Fruit fly (Drosophila melanogaster) whole organism, embryonic: ENCODE measurements around the gene Idh3g.
A peak's percentile ranks its signal among the peaks of the same experiment; 100 is the strongest.

ENCODE experiments used
- CG10979 ChIP-seq: fragments of 200-800 bp; sonication (Bioruptor generic); optimal IDR thresholded peaks from 2 replicates; lab custom pipeline; 2018; ENCODE audit warnings: missing biosample characterization, mild to moderate bottlenecking, missing genetic modification characterization, moderate library complexity
- CG11695 ChIP-seq: fragments of 200-800 bp; sonication (Bioruptor generic); IDR thresholded peaks from 3 replicates; pipeline ENCODE4 v1.3.6; 2022; ENCODE audit warnings: missing biosample characterization, missing genetic modification characterization
- CG12155 ChIP-seq: fragments of 200-800 bp; sonication (Bioruptor generic); optimal IDR thresholded peaks from 3 replicates; lab custom pipeline; 2016; ENCODE audit warnings: missing biosample characterization, missing genetic modification characterization
- CG12299 ChIP-seq: fragments of 200-800 bp; sonication (Bioruptor generic); optimal IDR thresholded peaks from 2 replicates; lab custom pipeline; 2018; ENCODE audit warnings: missing biosample characterization, mild to moderate bottlenecking, missing genetic modification characterization
- CG12659 ChIP-seq: fragments of 200-800 bp; sonication (Bioruptor generic); optimal IDR thresholded peaks from 3 replicates; lab custom pipeline; 2017; ENCODE audit warnings: mild to moderate bottlenecking, missing biosample characterization, missing genetic modification reagents, missing genetic modification characterization
- CG1603 ChIP-seq: fragments of 200-800 bp; sonication (Bioruptor generic); optimal IDR thresholded peaks from 2 replicates; lab custom pipeline; 2019; ENCODE audit warnings: missing biosample characterization, mild to moderate bottlenecking, missing genetic modification characterization, moderate library complexity
- CG16813 ChIP-seq: fragments of 200-800 bp; sonication (Bioruptor generic); IDR thresholded peaks from 3 replicates; pipeline ENCODE4 v1.3.6; 2022; ENCODE audit warnings: missing biosample characterization, missing genetic modification characterization; ENCODE audit not compliant: partially characterized antibody
- CG18764 ChIP-seq: fragments of 200-800 bp; sonication (Bioruptor generic); optimal IDR thresholded peaks from 3 replicates; lab custom pipeline; 2016; ENCODE audit warnings: missing biosample characterization, missing genetic modification characterization
- CG31365 ChIP-seq: fragments of 200-800 bp; sonication (Bioruptor generic); optimal IDR thresholded peaks from 2 replicates; lab custom pipeline; 2018; ENCODE audit warnings: missing biosample characterization, mild to moderate bottlenecking, missing genetic modification characterization
- CG33213 ChIP-seq: fragments of 200-800 bp; sonication (Bioruptor generic); optimal IDR thresholded peaks from 3 replicates; lab custom pipeline; 2016; ENCODE audit warnings: missing biosample characterization, missing genetic modification characterization
- CG3847 ChIP-seq: fragments of 200-800 bp; sonication (Bioruptor generic); IDR thresholded peaks from 2 replicates; pipeline ENCODE4 v1.3.6; 2022; ENCODE audit warnings: missing biosample characterization, missing genetic modification characterization
- CG4707 ChIP-seq: fragments of 200-800 bp; sonication (Bioruptor generic); optimal IDR thresholded peaks from 2 replicates; lab custom pipeline; 2018; ENCODE audit warnings: missing biosample characterization, mild to moderate bottlenecking, missing genetic modification characterization, moderate library complexity
- CG4820 ChIP-seq: fragments of 200-800 bp; sonication (Bioruptor generic); optimal IDR thresholded peaks from 3 replicates; lab custom pipeline; 2016; ENCODE audit warnings: missing biosample characterization, missing genetic modification characterization
- CG5953 ChIP-seq: fragments of 200-800 bp; sonication (Bioruptor generic); IDR thresholded peaks from 2 replicates; pipeline ENCODE4 v1.3.6; 2022; ENCODE audit warnings: missing biosample characterization, missing genetic modification characterization
- CG8089 ChIP-seq: fragments of 200-800 bp; sonication (Bioruptor generic); optimal IDR thresholded peaks from 3 replicates; lab custom pipeline; 2016; ENCODE audit warnings: missing biosample characterization, missing genetic modification characterization
- CG8281 ChIP-seq: fragments of 200-800 bp; sonication (Bioruptor generic); optimal IDR thresholded peaks from 2 replicates; lab custom pipeline; 2018; ENCODE audit warnings: missing biosample characterization, mild to moderate bottlenecking, missing genetic modification characterization, moderate library complexity
- CG9609 ChIP-seq: fragments of 200-800 bp; sonication (Bioruptor generic); optimal IDR thresholded peaks from 3 replicates; lab custom pipeline; 2016; ENCODE audit warnings: missing biosample characterization, missing genetic modification characterization
- CG9727 ChIP-seq: fragments of 200-800 bp; sonication (Bioruptor generic); optimal IDR thresholded peaks from 3 replicates; lab custom pipeline; 2017; ENCODE audit warnings: missing biosample characterization, mild to moderate bottlenecking, missing genetic modification characterization
- D19A ChIP-seq: fragments of 200-800 bp; optimal IDR thresholded peaks from 3 replicates; lab custom pipeline; 2019; ENCODE audit warnings: missing biosample characterization, mild to moderate bottlenecking, missing genetic modification characterization, moderate library complexity
- Ets97D ChIP-seq: fragments of 200-800 bp; sonication (Bioruptor generic); optimal IDR thresholded peaks from 3 replicates; lab custom pipeline; 2016; ENCODE audit warnings: missing biosample characterization, missing genetic modification characterization
- Fer1 ChIP-seq: fragments of 200-800 bp; sonication (Bioruptor generic); optimal IDR thresholded peaks from 2 replicates; lab custom pipeline; 2017; ENCODE audit warnings: missing biosample characterization, mild to moderate bottlenecking, missing genetic modification characterization
- Hmx ChIP-seq: fragments of 200-800 bp; sonication (Bioruptor generic); optimal IDR thresholded peaks from 2 replicates; lab custom pipeline; 2016; ENCODE audit warnings: missing biosample characterization, missing genetic modification characterization
- MBD-R2 ChIP-seq: fragments of 200-800 bp; sonication (Bioruptor generic); IDR thresholded peaks from 2 replicates; pipeline ENCODE4 v1.3.6; 2022; ENCODE audit warnings: missing biosample characterization, missing genetic modification characterization
- Med ChIP-seq: fragments of 200-800 bp; sonication (Bioruptor generic); peaks from one replicate; lab custom pipeline; 2016; ENCODE audit warnings: missing biosample characterization, missing genetic modification characterization, mild to moderate bottlenecking, inconsistent platforms, moderate library complexity
- Myb ChIP-seq: fragments of 200-800 bp; sonication (Bioruptor generic); optimal IDR thresholded peaks from 2 replicates; lab custom pipeline; 2016; ENCODE audit warnings: missing biosample characterization, missing genetic modification characterization
- Oaz ChIP-seq: fragments of 200-800 bp; sonication (Bioruptor generic); IDR thresholded peaks from 2 replicates; pipeline ENCODE4 v1.3.6; 2022; ENCODE audit warnings: missing biosample characterization, missing genetic modification characterization
- PHDP ChIP-seq: fragments of 200-800 bp; sonication (Bioruptor generic); optimal IDR thresholded peaks from 3 replicates; lab custom pipeline; 2018; ENCODE audit warnings: missing biosample characterization, mild to moderate bottlenecking, missing genetic modification characterization, moderate library complexity
- Ptx1 ChIP-seq: fragments of 200-800 bp; sonication (Bioruptor generic); IDR thresholded peaks from 2 replicates; pipeline ENCODE4 v1.3.6; 2022; ENCODE audit warnings: missing biosample characterization, missing genetic modification characterization
- Scr ChIP-seq: fragments of 200-800 bp; sonication (Bioruptor generic); IDR thresholded peaks from 2 replicates; pipeline ENCODE4 v1.3.6; 2022; ENCODE audit warnings: missing biosample characterization, missing genetic modification characterization; ENCODE audit not compliant: partially characterized antibody
- ase ChIP-seq: fragments of 200-800 bp; sonication (Bioruptor generic); IDR thresholded peaks from 3 replicates; pipeline ENCODE4 v1.3.6; 2022; ENCODE audit warnings: missing biosample characterization, missing genetic modification characterization
- bsh ChIP-seq, 2 experiments: fragments of 200-800 bp; sonication (Bioruptor generic); optimal IDR thresholded peaks; 2 replicates each; lab custom pipeline; 2017 to 2018; ENCODE audit warnings: mild to moderate bottlenecking in 2 of 2, missing biosample characterization in 2 of 2, missing genetic modification characterization in 2 of 2, moderate library complexity in 1 of 2
- btn ChIP-seq: fragments of 200-800 bp; sonication (Bioruptor generic); optimal IDR thresholded peaks from 2 replicates; lab custom pipeline; 2016; ENCODE audit warnings: missing biosample characterization, missing genetic modification characterization
- cato ChIP-seq: fragments of 200-800 bp; sonication (Bioruptor generic); optimal IDR thresholded peaks from 2 replicates; lab custom pipeline; 2016; ENCODE audit warnings: missing biosample characterization, missing genetic modification characterization, borderline replicate concordance
- caup ChIP-seq: fragments of 200-800 bp; sonication (Bioruptor generic); optimal IDR thresholded peaks from 3 replicates; lab custom pipeline; 2017; ENCODE audit warnings: missing biosample characterization, mild to moderate bottlenecking, missing genetic modification characterization, moderate library complexity; ENCODE audit not compliant: severe bottlenecking
- crp ChIP-seq, 2 experiments: fragments of 200-800 bp; sonication (Bioruptor generic); optimal IDR thresholded peaks; 2 replicates in 1 of 2; 3 replicates in 1 of 2; lab custom pipeline; 2017; ENCODE audit warnings: missing biosample characterization in 2 of 2, missing genetic modification characterization in 2 of 2, mild to moderate bottlenecking in 1 of 2, moderate library complexity in 1 of 2
- dati ChIP-seq: fragments of 200-800 bp; sonication (Bioruptor generic); IDR thresholded peaks from 2 replicates; pipeline ENCODE4 v1.3.6; 2022; ENCODE audit warnings: missing biosample characterization, missing genetic modification characterization
- fd3F ChIP-seq: fragments of 200-800 bp; sonication (Bioruptor generic); optimal IDR thresholded peaks from 2 replicates; lab custom pipeline; 2018; ENCODE audit warnings: missing biosample characterization, mild to moderate bottlenecking, missing genetic modification characterization, moderate library complexity
- fu2 ChIP-seq: fragments of 200-800 bp; sonication (Bioruptor generic); optimal IDR thresholded peaks from 2 replicates; lab custom pipeline; 2016; ENCODE audit warnings: missing biosample characterization, missing genetic modification characterization
- gro ChIP-seq: fragments of 200-800 bp; sonication (Bioruptor generic); optimal IDR thresholded peaks from 2 replicates; lab custom pipeline; 2016; ENCODE audit warnings: missing biosample characterization, missing genetic modification characterization
- gsb-n ChIP-seq: fragments of 200-800 bp; sonication (Bioruptor generic); optimal IDR thresholded peaks from 3 replicates; lab custom pipeline; 2018; ENCODE audit warnings: missing biosample characterization, mild to moderate bottlenecking, missing genetic modification characterization
- inv ChIP-seq: fragments of 200-800 bp; sonication (Bioruptor generic); IDR thresholded peaks from 2 replicates; pipeline ENCODE4 v1.3.6; 2022; ENCODE audit warnings: missing biosample characterization, missing genetic modification characterization; ENCODE audit not compliant: partially characterized antibody
- nau ChIP-seq: fragments of 200-800 bp; sonication (Bioruptor generic); optimal IDR thresholded peaks from 3 replicates; lab custom pipeline; 2017; ENCODE audit warnings: missing biosample characterization, mild to moderate bottlenecking, missing genetic modification characterization, missing genetic modification reagents
- org-1 ChIP-seq: fragments of 200-800 bp; sonication (Bioruptor generic); optimal IDR thresholded peaks from 2 replicates; lab custom pipeline; 2017; ENCODE audit warnings: missing biosample characterization, missing genetic modification characterization
- run ChIP-seq: fragments of 200-800 bp; sonication (Bioruptor generic); optimal IDR thresholded peaks from 3 replicates; lab custom pipeline; 2018; ENCODE audit warnings: missing biosample characterization, mild to moderate bottlenecking, missing genetic modification characterization
- sc ChIP-seq, 3 experiments: fragments of >200 bp in 2 of 3; fragments of 200-800 bp in 1 of 3; sonication (Bioruptor generic) in 1 of 3; optimal IDR thresholded peaks; 2 replicates in 2 of 3; 3 replicates in 1 of 3; lab custom pipeline; 2017; ENCODE audit warnings: mild to moderate bottlenecking in 1 of 3, missing biosample characterization in 1 of 3, missing genetic modification characterization in 1 of 3, missing genetic modification reagents in 1 of 3
- sob ChIP-seq: fragments of 200-800 bp; sonication (Bioruptor generic); IDR thresholded peaks from 2 replicates; pipeline ENCODE4 v1.3.6; 2022; ENCODE audit warnings: missing biosample characterization, missing genetic modification characterization
- trem ChIP-seq: fragments of 200-800 bp; optimal IDR thresholded peaks from 3 replicates; lab custom pipeline; 2019; ENCODE audit warnings: missing biosample characterization, mild to moderate bottlenecking, missing genetic modification characterization, moderate library complexity
- twi ChIP-seq: fragments of 200-800 bp; optimal IDR thresholded peaks from 2 replicates; lab custom pipeline; 2019; ENCODE audit warnings: missing biosample characterization, mild to moderate bottlenecking, missing genetic modification characterization, moderate library complexity
- zfh1 ChIP-seq: fragments of 200-800 bp; sonication (Bioruptor generic); IDR thresholded peaks from 3 replicates; pipeline ENCODE4 v1.3.6; 2022; ENCODE audit warnings: missing biosample characterization, missing genetic modification characterization

Idh3g gene

DNA sequence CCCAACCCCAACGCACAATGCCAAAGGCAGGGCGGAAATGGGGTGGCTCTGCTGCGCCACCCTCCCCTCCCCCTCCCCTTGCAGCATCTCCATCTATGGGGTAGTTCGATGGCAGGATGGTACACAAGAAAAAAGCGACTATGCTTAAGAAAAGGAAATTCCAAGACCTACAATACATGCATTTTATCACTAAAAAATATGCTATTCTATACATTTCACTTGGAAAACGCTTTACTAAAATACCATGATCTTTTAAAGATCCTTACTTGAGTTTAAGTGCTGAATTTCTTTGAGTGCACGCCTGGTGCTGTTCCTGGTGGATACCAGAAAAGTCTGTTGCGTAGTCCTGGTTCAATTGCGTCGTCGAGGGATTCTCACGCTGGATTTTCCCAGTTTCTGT, 49.6 kb upstream of the Idh3g start (continued):
- TF ChIP-seq CG12155 (GFP tag; lab: Kevin White, UChicago) (peak; percentile 11), CG11695 (GFP tag; lab: Robert Waterston, UW) (peak; percentile 56; the same call in 2 of the 3 replicates), sc (optimal IDR thresholded peaks at IDR 0.05; lab: Kevin White, UChicago) (no peak), sc (GFP tag; optimal IDR thresholded peaks at IDR 0.05; lab: Kevin White, UChicago) (peak; percentile 63), trem (tag; lab: Kevin White, UChicago) (peak; percentile 38), btn (GFP tag; lab: Kevin White, UChicago) (peak; percentile 47), MBD-R2 (GFP tag; lab: Robert Waterston, UW) (peak; percentile 34; the same call in 1 of the 2 replicates), gro (no peak), CG16813 (GFP tag; lab: Robert Waterston, UW) (no peak), CG33213 (GFP tag; lab: Kevin White, UChicago) (peak; percentile 18), Myb (GFP tag; lab: Kevin White, UChicago) (peak; percentile 46), org-1 (peak; percentile 62), cato (GFP tag; lab: Kevin White, UChicago) (peak; percentile 39), gsb-n (peak; percentile 41), dati (GFP tag; lab: Robert Waterston, UW) (no peak), Oaz (0 out of 2 replicates have a peak, but pooled peaks have one; percentile 11), CG1603 (tag; lab: Kevin White, UChicago) (peak; percentile 57), bsh (GFP tag; optimal IDR thresholded peaks at IDR 0.05; lab: Kevin White, UChicago) (peak in 1 of 2 experiments; percentile 84), Hmx (no peak), CG9727 (GFP tag; lab: Kevin White, UChicago) (peak; percentile 56), CG9609 (GFP tag; lab: Kevin White, UChicago) (peak; percentile 55), PHDP (tag; lab: Kevin White, UChicago) (peak; percentile 72), fd3F (GFP tag; lab: Kevin White, UChicago) (peak; percentile 35), sob (GFP tag; lab: Robert Waterston, UW) (peak; percentile 72), Ptx1 (GFP tag; lab: Robert Waterston, UW) (peak; percentile 81), CG8089 (peak; percentile 23), CG12659 (GFP tag; lab: Kevin White, UChicago) (peak; percentile 54), Ets97D (peak; percentile 11), zfh1 (GFP tag; lab: Robert Waterston, UW) (peak; percentile 72), CG5953 (GFP tag; lab: Robert Waterston, UW) (peak; percentile 55; the same call in 1 of the 2 replicates), inv (GFP tag; lab: Robert Waterston, UW) (no peak), ase (GFP tag; lab: Robert Waterston, UW) (peak; percentile 54; the same call in 1 of the 3 replicates), Scr (no peak), Med (GFP tag; lab: Kevin White, UChicago) (peak; percentile 95), crp (GFP tag; optimal IDR thresholded peaks at IDR 0.05; lab: Kevin White, UChicago) (peak in 1 of 2 experiments; percentile 1), CG31365 (tag; lab: Kevin White, UChicago) (peak; percentile 31), fu2 (peak; percentile 25), CG3847 (GFP tag; lab: Robert Waterston, UW) (peak; percentile 62), D19A (tag; lab: Kevin White, UChicago) (peak; percentile 58), CG18764 (peak; percentile 40), caup (GFP tag; lab: Kevin White, UChicago) (peak; percentile 61), Fer1 (peak; percentile 80), CG4707 (GFP tag; lab: Kevin White, UChicago) (peak; percentile 17), run (tag; lab: Kevin White, UChicago) (peak; percentile 48), CG8281 (tag; lab: Kevin White, UChicago) (peak; percentile 37), CG10979 (tag; lab: Kevin White, UChicago) (peak; percentile 72), CG4820 (GFP tag; lab: Kevin White, UChicago) (peak; percentile 67), CG12299 (tag; lab: Kevin White, UChicago) (no peak), nau (GFP tag; lab: Kevin White, UChicago) (peak; percentile 36), twi (no peak)
